Worm (Caenorhabditis elegans): Measurements from ENCODE around the gene ins-8.
A peak's percentile ranks its signal among the peaks of the same experiment; 100 is the strongest.

ins-8 gene

ce11 chrIV:9632094-9632493 lies 48.6 kb downstream of the ins-8 start:
- TF ChIP-seq nhr-48 (tag; optimal IDR thresholded peaks at IDR 0.05): no peak
- TF ChIP-seq dmd-6 (GFP tag; IDR thresholded peaks at IDR 0.05): peak; percentile 8; the same call in 1 of the 2 replicates
- TF ChIP-seq hmg-1.1 (GFP tag; IDR thresholded peaks at IDR 0.05): no peak
- no peak for TF ChIP-seq lin-13 (GFP tag; optimal IDR thresholded peaks at IDR 0.05)
- TF ChIP-seq dmd-8 (GFP tag; IDR thresholded peaks at IDR 0.05): no peak

ce11 chrIV:9631579-9631978 lies 49.2 kb downstream of the ins-8 start:
- TF ChIP-seq unc-62 (GFP tag; optimal IDR thresholded peaks at IDR 0.05 in 1 of 2) (peak in 1 of 2 experiments; percentile 33), unc-62 (tag; optimal IDR thresholded peaks at IDR 0.05) (no peak), nhr-28 (tag; optimal IDR thresholded peaks at IDR 0.05) (no peak), hlh-30 (tag; optimal IDR thresholded peaks at IDR 0.05; ENCODE audit: insufficient read depth) (peak; percentile 55)
